Worm (Caenorhabditis elegans) whole organism, L3 larva: Measurements from ENCODE around the gene ctsa-3.2.

Experiments
- daf-12 ChIP-seq: fragments of 150-350 bp; optimal IDR thresholded peaks from 2 replicates; lab custom pipeline; 2014; ENCODE audit warnings: missing biosample characterization, missing genetic modification reagents, missing genetic modification characterization
- elt-1 ChIP-seq: fragments of 150-350 bp; optimal IDR thresholded peaks from 2 replicates; lab custom pipeline; 2014; ENCODE audit warnings: missing biosample characterization, missing genetic modification characterization
- elt-2 ChIP-seq: sonication (generic microtip); optimal IDR thresholded peaks from 2 replicates; lab custom pipeline; 2016; ENCODE audit warnings: missing genetic modification reagents, mild to moderate bottlenecking, missing genetic modification characterization, missing compliant biosample characterization
- jun-1 ChIP-seq: fragments of 150-350 bp; optimal IDR thresholded peaks from 2 replicates; lab custom pipeline; 2014; ENCODE audit warnings: missing biosample characterization, missing genetic modification reagents, missing genetic modification characterization
- lin-39 ChIP-seq: fragments of 150-350 bp; optimal IDR thresholded peaks from 2 replicates; lab custom pipeline; 2018; ENCODE audit warnings: missing biosample characterization, missing genetic modification reagents, missing genetic modification characterization
- nhr-237 ChIP-seq: fragments of 150-350 bp; optimal IDR thresholded peaks from 2 replicates; lab custom pipeline; 2014; ENCODE audit warnings: missing biosample characterization, missing genetic modification characterization
- sea-2 ChIP-seq: fragments of 150-350 bp; sonication (generic microtip); optimal IDR thresholded peaks from 4 replicates; lab custom pipeline; 2014; ENCODE audit warnings: missing biosample characterization, missing genetic modification reagents, missing genetic modification characterization
- skn-1 ChIP-seq: fragments of 150-350 bp; optimal IDR thresholded peaks from 2 replicates; lab custom pipeline; 2014; ENCODE audit warnings: missing biosample characterization, missing genetic modification characterization
- snpc-4 ChIP-seq: fragments of 150-350 bp; optimal IDR thresholded peaks from 2 replicates; lab custom pipeline; 2014; ENCODE audit warnings: missing biosample characterization, missing genetic modification characterization
- tbx-2 ChIP-seq: sonication (generic microtip); optimal IDR thresholded peaks from 2 replicates; lab custom pipeline; 2016; ENCODE audit warnings: mild to moderate bottlenecking, missing genetic modification characterization, missing compliant biosample characterization
- unc-62 ChIP-seq: fragments of 150-350 bp; sonication (generic microtip); optimal IDR thresholded peaks from 4 replicates; lab custom pipeline; 2014; ENCODE audit warnings: missing biosample characterization, missing genetic modification reagents, missing genetic modification characterization

DNA sequence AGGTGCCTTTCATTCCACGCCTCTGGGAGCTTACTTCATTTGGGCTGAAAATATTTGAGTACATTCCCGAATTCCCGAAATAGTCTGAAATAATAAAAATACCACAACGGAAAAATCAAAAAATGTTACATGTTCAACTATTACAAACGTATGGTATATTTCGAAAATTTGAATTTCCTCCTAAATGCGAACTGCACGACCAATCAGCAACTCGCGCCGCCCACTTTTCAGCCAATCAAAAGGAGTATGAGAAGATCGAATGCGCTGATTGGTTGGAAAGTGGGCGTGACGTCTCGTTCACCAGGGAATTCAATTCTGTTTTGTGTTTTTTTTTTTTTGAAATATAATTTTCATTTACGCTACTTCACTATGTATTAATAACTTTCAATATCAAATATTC lies 6.3 kb upstream of the ctsa-3.2 start, which contains the start of gene old-1:
- TF ChIP-seq elt-2 (tag; lab: Kevin White, UChicago) (no peak), tbx-2 (tag; lab: Kevin White, UChicago) (no peak), nhr-237 (tag; lab: Kevin White, UChicago) (no peak), lin-39 (tag; lab: Kevin White, UChicago) (no peak), elt-1 (tag; lab: Kevin White, UChicago) (no peak), sea-2 (GFP tag; lab: Kevin White, UChicago) (no peak), jun-1 (tag; lab: Kevin White, UChicago) (no peak), snpc-4 (tag; lab: Kevin White, UChicago) (no peak), skn-1 (tag; lab: Kevin White, UChicago) (no peak), unc-62 (GFP tag; lab: Kevin White, UChicago) (no peak), daf-12 (tag; lab: Kevin White, UChicago) (no peak)
